Worm (Caenorhabditis elegans): ENCODE measurements around the gene gop-2.

The gop-2 gene

DNA sequence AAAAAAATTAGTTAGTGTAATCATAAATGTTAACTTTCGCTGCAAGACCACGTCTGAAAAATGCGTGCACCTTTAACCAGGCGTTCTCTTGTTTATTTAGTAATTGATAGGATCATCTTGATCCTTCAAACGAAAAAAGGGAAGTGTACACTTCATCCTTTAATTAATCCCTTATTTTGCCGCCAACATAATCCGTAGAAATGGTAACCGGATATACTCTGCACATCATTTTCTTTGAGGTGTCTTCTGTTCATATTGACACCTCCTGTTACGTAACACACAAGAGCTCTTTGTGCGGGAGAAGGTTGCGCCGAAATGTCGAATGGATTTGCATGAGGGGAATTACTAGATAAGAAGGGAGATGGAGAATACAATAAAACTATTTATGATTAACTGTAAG lies 10.1 kb upstream of the gop-2 start:
- TF ChIP-seq tbx-37 (GFP tag; conservative IDR thresholded peaks at IDR 0.05) = no peak
- peak; percentile 67 for TF ChIP-seq ceh-36 (tag; optimal IDR thresholded peaks at IDR 0.05)

DNA sequence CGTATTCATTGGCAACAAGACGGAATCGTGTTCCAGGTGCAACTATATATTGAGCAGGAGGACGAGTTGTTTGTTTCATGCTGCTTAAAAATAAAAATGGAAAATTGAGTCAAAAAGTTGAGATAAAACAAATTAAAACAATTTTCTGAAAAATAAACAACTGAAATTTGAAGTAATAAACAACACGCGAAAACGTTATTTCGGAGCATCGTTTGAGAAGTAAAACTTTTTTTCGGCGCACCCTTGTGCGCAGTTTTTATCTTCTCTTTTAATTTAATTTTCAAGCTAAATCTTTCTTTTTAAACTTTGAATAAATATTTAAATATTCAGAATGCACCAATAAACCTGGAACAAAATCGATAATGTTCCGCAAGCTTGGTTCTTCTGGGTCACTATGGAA lies 4.7 kb upstream of the gop-2 start, which contains the start of the genes sumv-1 and gop-1:
Gene sumv-1 (minus strand): TSS at position 80 of the 400 bp plus-strand sequence.
Gene gop-1 (plus strand): TSS at position 331 of the 400 bp plus-strand sequence.
- TF ChIP-seq B0310.2 (tag; optimal IDR thresholded peaks at IDR 0.05) = no peak
- TF ChIP-seq ceh-36 (tag; optimal IDR thresholded peaks at IDR 0.05) = no peak
- no peak for TF ChIP-seq hmbx-1 (tag; optimal IDR thresholded peaks at IDR 0.05)
- no peak for TF ChIP-seq sea-1 (GFP tag; conservative IDR thresholded peaks at IDR 0.05)
- TF ChIP-seq tbx-37 (GFP tag; conservative IDR thresholded peaks at IDR 0.05) = no peak
- no peak for TF ChIP-seq tra-4 (tag; optimal IDR thresholded peaks at IDR 0.05)
- TF ChIP-seq pes-1 (GFP tag; IDR thresholded peaks at IDR 0.05) = no peak
- TF ChIP-seq aly-1 (tag; optimal IDR thresholded peaks at IDR 0.05) = no peak
- TF ChIP-seq flt-1 (GFP tag; IDR thresholded peaks at IDR 0.05) = no peak
- TF ChIP-seq ets-7 (tag; optimal IDR thresholded peaks at IDR 0.05) = no peak
- TF ChIP-seq hnd-1 (tag; optimal IDR thresholded peaks at IDR 0.05) = no peak
- TF ChIP-seq ceh-13 (GFP tag; optimal IDR thresholded peaks at IDR 0.05) = no peak
- TF ChIP-seq F13C5.2 (tag; optimal IDR thresholded peaks at IDR 0.05) = no peak
- TF ChIP-seq ama-1 (optimal IDR thresholded peaks at IDR 0.05) = no peak
- TF ChIP-seq hmg-4 (GFP tag; optimal IDR thresholded peaks at IDR 0.05) = no peak
- TF ChIP-seq scrt-1 (GFP tag; IDR thresholded peaks at IDR 0.05) = no peak
- TF ChIP-seq tbx-11 (GFP tag; IDR thresholded peaks at IDR 0.05) = no peak

ce11 chrIII:5260394-5260793 lies 1.6 kb downstream of the gop-2 start, which contains the start of gene gop-3:
Gene gop-3 (plus strand): TSS chrIII:5260694.
- TF ChIP-seq tbx-37 (GFP tag; conservative IDR thresholded peaks at IDR 0.05) (no peak), scrt-1 (GFP tag; IDR thresholded peaks at IDR 0.05) (no peak)

DNA sequence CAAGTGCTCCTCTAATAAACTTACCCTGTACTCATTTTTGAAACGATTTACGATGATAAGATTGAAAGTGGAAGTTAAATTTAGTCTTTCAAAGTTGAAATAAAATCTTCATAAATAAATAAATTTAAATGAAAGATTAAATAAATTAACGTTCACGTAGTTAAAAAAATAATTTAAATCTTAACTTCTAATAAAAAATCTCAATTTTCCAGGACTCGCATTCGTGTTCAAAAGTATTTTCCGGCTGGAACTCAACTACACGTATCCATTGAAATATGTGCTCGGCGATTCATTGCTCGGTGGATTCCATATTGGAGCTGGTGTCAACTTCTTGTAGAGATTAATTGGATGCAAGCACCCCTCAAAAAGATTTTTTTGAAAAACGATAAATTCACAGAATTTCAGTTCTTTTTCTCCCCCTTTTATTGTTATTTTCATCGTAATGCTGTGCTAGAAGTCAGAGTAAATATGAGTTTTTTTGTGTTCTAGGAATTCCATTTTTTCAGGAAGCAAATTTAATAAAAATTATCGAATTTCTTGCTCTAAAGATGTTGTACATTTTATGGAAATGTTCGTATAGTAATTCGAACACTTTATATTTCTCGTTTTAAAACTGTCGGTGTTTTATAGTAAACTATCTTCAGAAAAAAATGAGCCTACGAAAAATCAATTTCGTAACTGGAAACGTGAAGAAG lies 4.6 kb downstream of the gop-2 start, which contains the start of the genes C34E10.9 and hap-1:
Gene C34E10.9 (minus strand): TSS at position 101 of the 695 bp plus-strand sequence.
Gene hap-1 (plus strand): TSS at position 645 of the 695 bp plus-strand sequence.
- no peak for TF ChIP-seq scrt-1 (GFP tag; IDR thresholded peaks at IDR 0.05)
- no peak for TF ChIP-seq sea-1 (GFP tag; conservative IDR thresholded peaks at IDR 0.05)
- no peak for TF ChIP-seq pes-1 (GFP tag; IDR thresholded peaks at IDR 0.05)
- no peak for TF ChIP-seq ets-7 (tag; optimal IDR thresholded peaks at IDR 0.05)
- no peak for TF ChIP-seq flt-1 (GFP tag; IDR thresholded peaks at IDR 0.05)

DNA sequence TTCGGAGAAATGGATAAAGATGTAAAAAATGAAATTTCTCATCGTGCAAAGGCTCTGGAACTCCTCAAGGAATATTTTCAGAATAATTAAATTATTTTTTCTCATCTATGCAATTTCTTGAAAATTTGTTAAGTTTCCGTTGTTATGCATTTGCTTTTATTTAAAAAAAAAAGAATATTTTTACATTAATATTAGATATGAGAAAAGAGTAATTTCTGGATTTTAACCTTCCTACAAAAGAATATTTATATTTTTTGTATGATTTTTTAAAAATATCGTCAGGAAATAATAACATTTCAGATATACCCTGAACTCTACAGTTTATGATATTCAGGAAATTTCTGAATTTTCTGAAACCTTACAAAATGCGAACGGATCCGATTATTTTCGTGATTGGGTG lies 6.0 kb downstream of the gop-2 start, which contains the start of gene gro-1:
Gene gro-1 (plus strand): TSS at position 301 of the 400 bp plus-strand sequence.
- no peak for TF ChIP-seq aly-1 (tag; optimal IDR thresholded peaks at IDR 0.05)
- no peak for TF ChIP-seq ets-7 (tag; optimal IDR thresholded peaks at IDR 0.05)
- no peak for TF ChIP-seq tbx-37 (GFP tag; conservative IDR thresholded peaks at IDR 0.05)
- TF ChIP-seq ceh-13 (GFP tag; optimal IDR thresholded peaks at IDR 0.05) = no peak
- no peak for TF ChIP-seq sea-1 (GFP tag; conservative IDR thresholded peaks at IDR 0.05)
- TF ChIP-seq ceh-36 (tag; optimal IDR thresholded peaks at IDR 0.05) = no peak
- TF ChIP-seq F13C5.2 (tag; optimal IDR thresholded peaks at IDR 0.05) = no peak
- TF ChIP-seq ama-1 (optimal IDR thresholded peaks at IDR 0.05) = no peak
- TF ChIP-seq flt-1 (GFP tag; IDR thresholded peaks at IDR 0.05) = no peak
- no peak for TF ChIP-seq tbx-11 (GFP tag; IDR thresholded peaks at IDR 0.05)

- TF ChIP-seq scrt-1 (GFP tag; IDR thresholded peaks at IDR 0.05) = no peak
- TF ChIP-seq F13C5.2 (tag; optimal IDR thresholded peaks at IDR 0.05) = no peak
- no peak for TF ChIP-seq hmbx-1 (tag; optimal IDR thresholded peaks at IDR 0.05)
- TF ChIP-seq tbx-11 (GFP tag; IDR thresholded peaks at IDR 0.05) = no peak
- no peak for TF ChIP-seq sea-1 (GFP tag; conservative IDR thresholded peaks at IDR 0.05)
- no peak for TF ChIP-seq tra-4 (tag; optimal IDR thresholded peaks at IDR 0.05)
- no peak for TF ChIP-seq flt-1 (GFP tag; IDR thresholded peaks at IDR 0.05)
- no peak for TF ChIP-seq ceh-36 (tag; optimal IDR thresholded peaks at IDR 0.05)
- no peak for TF ChIP-seq ceh-13 (GFP tag; optimal IDR thresholded peaks at IDR 0.05)
- no peak for TF ChIP-seq pes-1 (GFP tag; IDR thresholded peaks at IDR 0.05)
- no peak for TF ChIP-seq ets-7 (tag; optimal IDR thresholded peaks at IDR 0.05)
- no peak for TF ChIP-seq hmg-4 (GFP tag; optimal IDR thresholded peaks at IDR 0.05)
- TF ChIP-seq B0310.2 (tag; optimal IDR thresholded peaks at IDR 0.05) = no peak
Measured at ce11 chrIII:5267217-5267906, 8.5 kb downstream of the gop-2 start, which contains the start of gene ZC395.5. Gene ZC395.5 (plus strand): TSS chrIII:5267848.

- TF ChIP-seq tbx-11 (GFP tag; IDR thresholded peaks at IDR 0.05) (no peak), ets-7 (tag; optimal IDR thresholded peaks at IDR 0.05) (no peak), sea-1 (GFP tag; conservative IDR thresholded peaks at IDR 0.05) (no peak), hmbx-1 (tag; optimal IDR thresholded peaks at IDR 0.05) (no peak), hnd-1 (tag; optimal IDR thresholded peaks at IDR 0.05) (no peak), B0310.2 (tag; optimal IDR thresholded peaks at IDR 0.05) (no peak), ama-1 (optimal IDR thresholded peaks at IDR 0.05) (no peak), tra-4 (tag; optimal IDR thresholded peaks at IDR 0.05) (no peak), pes-1 (GFP tag; IDR thresholded peaks at IDR 0.05) (no peak), ceh-36 (tag; optimal IDR thresholded peaks at IDR 0.05) (no peak), scrt-1 (GFP tag; IDR thresholded peaks at IDR 0.05) (no peak)
Measured at ce11 chrIII:5268486-5268885, 9.7 kb downstream of the gop-2 start.

DNA sequence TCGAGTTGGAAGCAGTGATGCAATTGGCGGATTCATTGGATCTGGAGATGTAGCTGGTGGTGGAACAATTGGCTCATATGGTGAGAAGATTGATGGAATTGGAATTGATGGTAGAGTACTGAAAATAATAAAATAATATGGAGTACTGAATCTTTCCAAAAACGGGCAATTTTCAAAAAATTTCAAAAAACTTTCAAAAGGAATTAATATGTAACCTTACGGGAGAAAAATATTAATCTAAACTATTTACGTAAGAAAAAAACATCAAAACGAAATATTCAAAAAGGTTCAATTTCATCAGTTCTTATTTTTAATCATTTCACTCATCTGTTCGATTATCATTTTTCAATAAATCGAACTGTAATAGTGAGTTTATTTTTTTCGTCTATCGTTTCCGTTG lies 11.0 kb downstream of the gop-2 start, which contains the start of gene ZC395.4:
Gene ZC395.4 (plus strand): TSS at position 301 of the 400 bp plus-strand sequence.
- TF ChIP-seq pes-1 (GFP tag; IDR thresholded peaks at IDR 0.05) (no peak), sea-1 (GFP tag; conservative IDR thresholded peaks at IDR 0.05) (no peak), hmg-4 (GFP tag; optimal IDR thresholded peaks at IDR 0.05) (no peak), F13C5.2 (tag; optimal IDR thresholded peaks at IDR 0.05) (no peak), tbx-37 (GFP tag; conservative IDR thresholded peaks at IDR 0.05) (no peak), ceh-13 (GFP tag; optimal IDR thresholded peaks at IDR 0.05) (no peak), tbx-11 (GFP tag; IDR thresholded peaks at IDR 0.05) (no peak), ets-7 (tag; optimal IDR thresholded peaks at IDR 0.05) (no peak), tra-4 (tag; optimal IDR thresholded peaks at IDR 0.05) (no peak), ceh-36 (tag; optimal IDR thresholded peaks at IDR 0.05) (no peak), aly-1 (tag; optimal IDR thresholded peaks at IDR 0.05) (no peak), scrt-1 (GFP tag; IDR thresholded peaks at IDR 0.05) (no peak), hmbx-1 (tag; optimal IDR thresholded peaks at IDR 0.05) (no peak), hnd-1 (tag; optimal IDR thresholded peaks at IDR 0.05) (no peak), B0310.2 (tag; optimal IDR thresholded peaks at IDR 0.05) (no peak)

All from whole organism, early embryonic.